Worm (Caenorhabditis elegans) whole organism, L3 larva: ENCODE measurements around the gene F42A9.11.

Experiments
- R02D3.7 ChIP-seq: fragments of 150-350 bp; optimal IDR thresholded peaks from 2 replicates; lab custom pipeline; 2014; ENCODE audit warnings: missing biosample characterization, missing genetic modification characterization
- ZK546.5 ChIP-seq: sonication (generic microtip); optimal IDR thresholded peaks from 2 replicates; lab custom pipeline; 2017; ENCODE audit warnings: missing biosample characterization, missing genetic modification characterization
- ama-1 ChIP-seq: fragments of 150-350 bp; optimal IDR thresholded peaks from 2 replicates; lab custom pipeline; 2018
- daf-12 ChIP-seq: fragments of 150-350 bp; optimal IDR thresholded peaks from 2 replicates; lab custom pipeline; 2014; ENCODE audit warnings: missing biosample characterization, missing genetic modification reagents, missing genetic modification characterization
- fkh-10 ChIP-seq: sonication (generic microtip); optimal IDR thresholded peaks from 2 replicates; lab custom pipeline; 2017; ENCODE audit warnings: missing biosample characterization, missing genetic modification reagents, missing genetic modification characterization
- lin-15B ChIP-seq: fragments of 150-350 bp; optimal IDR thresholded peaks from 2 replicates; lab custom pipeline; 2014; ENCODE audit warnings: missing biosample characterization, missing genetic modification characterization
- nfya-1 ChIP-seq: sonication (generic microtip); optimal IDR thresholded peaks from 2 replicates; lab custom pipeline; 2017; ENCODE audit warnings: missing genetic modification characterization, mild to moderate bottlenecking, missing compliant biosample characterization, antibody characterized with exemption, moderate library complexity; ENCODE audit not compliant: insufficient read depth
- nhr-237 ChIP-seq: fragments of 150-350 bp; optimal IDR thresholded peaks from 2 replicates; lab custom pipeline; 2014; ENCODE audit warnings: missing biosample characterization, missing genetic modification characterization
- nhr-25 ChIP-seq: sonication (generic microtip); optimal IDR thresholded peaks from 2 replicates; lab custom pipeline; 2017; ENCODE audit warnings: missing biosample characterization, missing genetic modification characterization
- pqm-1 ChIP-seq: fragments of 150-350 bp; optimal IDR thresholded peaks from 2 replicates; lab custom pipeline; 2017; ENCODE audit warnings: missing biosample characterization, missing genetic modification characterization, inconsistent platforms
- unc-39 ChIP-seq: sonication (generic microtip); optimal IDR thresholded peaks from 4 replicates; lab custom pipeline; 2017; ENCODE audit warnings: missing biosample characterization, missing genetic modification characterization
- ztf-11 ChIP-seq: fragments of 150-350 bp; optimal IDR thresholded peaks from 2 replicates; lab custom pipeline; 2014; ENCODE audit warnings: missing biosample characterization, missing genetic modification characterization
- ztf-4 ChIP-seq: fragments of 150-350 bp; optimal IDR thresholded peaks from 2 replicates; lab custom pipeline; 2014; ENCODE audit warnings: missing biosample characterization, missing genetic modification characterization

ce11 chrIV:8638761-8639160, 11.3 kb downstream of the F42A9.11 start, which contains the start of gene F42A9.9:
- no peak for TF ChIP-seq pqm-1
- no peak for TF ChIP-seq nhr-237 (tag; lab: Kevin White, UChicago)
- no peak for TF ChIP-seq ZK546.5
- TF ChIP-seq ama-1 (lab: Kevin White, UChicago), result no peak
- no peak for TF ChIP-seq ztf-11
- no peak for TF ChIP-seq nhr-25 (tag; lab: Kevin White, UChicago)
- no peak for TF ChIP-seq nfya-1
- no peak for TF ChIP-seq daf-12 (tag; lab: Kevin White, UChicago)
- no peak for TF ChIP-seq ztf-4 (tag; lab: Kevin White, UChicago)
- no peak for TF ChIP-seq unc-39
- TF ChIP-seq lin-15B (tag; lab: Kevin White, UChicago), result no peak
- TF ChIP-seq R02D3.7 (tag; lab: Kevin White, UChicago), result no peak
- no peak for TF ChIP-seq fkh-10 (GFP tag; lab: Kevin White, UChicago)
